Worm (Caenorhabditis elegans): ENCODE results near the gene phat-3.

ce11 chrV:4019188-4019587, 24.5 kb upstream of the phat-3 start, which contains the start of gene K09D9.3:
- no peak for TF ChIP-seq lin-39 (tag; optimal IDR thresholded peaks at IDR 0.05)
- no peak for TF ChIP-seq nhr-6 (tag; optimal IDR thresholded peaks at IDR 0.05)
- no peak for TF ChIP-seq sma-9 (GFP tag; optimal IDR thresholded peaks at IDR 0.05)
- no peak for TF ChIP-seq sma-9 (tag; optimal IDR thresholded peaks at IDR 0.05)
- no peak for TF ChIP-seq snpc-4 (tag; optimal IDR thresholded peaks at IDR 0.05)
- TF ChIP-seq nhr-77 (tag; optimal IDR thresholded peaks at IDR 0.05), result no peak
- no peak for TF ChIP-seq ztf-11 (tag; optimal IDR thresholded peaks at IDR 0.05)
- TF ChIP-seq aly-2 (tag; optimal IDR thresholded peaks at IDR 0.05), result no peak
- no peak for TF ChIP-seq unc-55 (GFP tag; optimal IDR thresholded peaks at IDR 0.05)
- TF ChIP-seq nhr-25 (tag; optimal IDR thresholded peaks at IDR 0.05), result no peak
- no peak for TF ChIP-seq lin-11 (tag; optimal IDR thresholded peaks at IDR 0.05)
- TF ChIP-seq zag-1 (tag; optimal IDR thresholded peaks at IDR 0.05), result no peak
- TF ChIP-seq ama-1 (optimal IDR thresholded peaks at IDR 0.05), result no peak

All from whole organism, L2 larva.